Worm (Caenorhabditis elegans) whole organism, young adult: ENCODE results near the gene T21E8.7.

Source experiments
- B0019.2 ChIP-seq: fragments of 200-800 bp; sonication (Bioruptor generic); conservative IDR thresholded peaks from 2 replicates; pipeline ENCODE4 v1.3.6; 2022; ENCODE audit warnings: missing genetic modification reagents, missing genetic modification characterization, missing compliant biosample characterization
- T07F8.4 ChIP-seq: sonication (generic microtip); optimal IDR thresholded peaks from 2 replicates; lab custom pipeline; 2016; ENCODE audit warnings: mild to moderate bottlenecking, missing genetic modification characterization, moderate library complexity, missing compliant biosample characterization
- efl-1 ChIP-seq: fragments of 150-350 bp; optimal IDR thresholded peaks from 2 replicates; lab custom pipeline; 2014; ENCODE audit warnings: missing biosample characterization, missing genetic modification reagents, missing genetic modification characterization
- mes-4 ChIP-seq: sonication (generic microtip); optimal IDR thresholded peaks from 2 replicates; lab custom pipeline; 2016; ENCODE audit warnings: missing genotype, missing genetic modification characterization, missing compliant biosample characterization

DNA sequence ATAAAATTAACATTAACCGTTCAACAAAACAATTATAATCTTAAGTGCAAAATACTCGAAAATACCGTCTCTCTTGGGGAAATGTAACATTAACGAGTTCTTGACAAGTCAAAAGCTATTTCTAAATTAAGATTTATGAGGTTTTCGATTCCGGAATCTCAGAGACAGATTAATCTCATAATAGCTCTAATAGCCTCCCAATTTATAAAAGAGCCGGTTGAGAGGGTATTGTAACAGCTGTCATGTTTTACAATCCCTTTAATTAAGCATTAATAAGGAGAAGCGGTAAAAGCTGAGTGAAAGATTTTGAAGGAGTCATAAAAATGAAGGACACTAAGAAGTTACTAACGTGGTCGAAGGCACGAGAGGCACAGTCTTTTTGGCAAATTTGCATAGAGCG lies 31.6 kb upstream of the T21E8.7 start:
- no peak for TF ChIP-seq B0019.2 (GFP tag; lab: Robert Waterston, UW)
- no peak for TF ChIP-seq mes-4 (tag; lab: Kevin White, UChicago)
- no peak for TF ChIP-seq T07F8.4 (tag; lab: Kevin White, UChicago)
- TF ChIP-seq efl-1 (GFP tag; lab: Kevin White, UChicago) = no peak
